Worm (Caenorhabditis elegans): ENCODE data around the gene mak-2.

DNA sequence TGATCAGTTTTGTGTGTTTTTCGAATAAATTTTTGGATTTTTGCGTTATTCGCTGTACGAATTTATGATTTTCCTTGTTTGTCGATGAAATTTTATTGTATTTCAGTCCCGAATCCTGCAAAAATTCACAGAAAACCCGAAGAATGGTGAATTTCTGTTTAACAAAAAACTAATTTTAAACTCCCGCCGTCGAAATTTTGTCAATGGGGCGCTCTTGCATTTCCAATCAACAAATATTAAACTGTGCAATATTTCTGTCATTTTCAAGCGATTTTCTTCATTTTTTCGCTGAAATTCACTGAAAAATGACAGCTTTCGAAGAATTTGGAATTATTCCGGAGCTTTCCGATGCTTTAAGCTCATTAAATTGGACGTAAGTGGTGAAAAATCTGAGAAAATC is 10.5 kb upstream of the mak-2 start, which contains the start of gene Y55F3BR.1:
- TF ChIP-seq nhr-237 (tag; optimal IDR thresholded peaks at IDR 0.05) = no peak
- TF ChIP-seq lin-38 (GFP tag; IDR thresholded peaks at IDR 0.05) = peak; percentile 97
- no peak for TF ChIP-seq lin-15B (tag; optimal IDR thresholded peaks at IDR 0.05)
- TF ChIP-seq ztf-11 (tag; optimal IDR thresholded peaks at IDR 0.05) = no peak
